Worm (Caenorhabditis elegans) whole organism, L4 larva: ENCODE measurements around the gene ugtp-1.

Source experiments
- D1046.2 ChIP-seq: fragments of 200-800 bp; sonication (Bioruptor generic); IDR thresholded peaks from 2 replicates; pipeline ENCODE4 v1.3.6; 2022; ENCODE audit warnings: missing genetic modification characterization, missing compliant biosample characterization
- F10B5.3 ChIP-seq: sonication (generic microtip); optimal IDR thresholded peaks from 2 replicates; lab custom pipeline; 2016; ENCODE audit warnings: mild to moderate bottlenecking, missing genetic modification characterization, missing compliant biosample characterization
- F44E2.7 ChIP-seq: fragments of 200-800 bp; sonication (Bioruptor generic); IDR thresholded peaks from 2 replicates; pipeline ENCODE4 v2.1.2; 2022; ENCODE audit warnings: missing genetic modification characterization, missing compliant biosample characterization
- T26A8.4 ChIP-seq: fragments of 200-800 bp; sonication (Bioruptor generic); IDR thresholded peaks from 2 replicates; pipeline ENCODE4 v1.3.6; 2022; ENCODE audit warnings: missing genetic modification characterization, missing compliant biosample characterization
- Y5F2A.4 ChIP-seq: fragments of 200-800 bp; sonication (Bioruptor generic); optimal IDR thresholded peaks from 2 replicates; lab custom pipeline; 2018; ENCODE audit warnings: mild to moderate bottlenecking, missing genetic modification characterization, missing compliant biosample characterization
- Y75B8A.6 ChIP-seq: fragments of 200-800 bp; sonication (Bioruptor generic); IDR thresholded peaks from 2 replicates; pipeline ENCODE4 v1.3.6; 2022; ENCODE audit warnings: missing genetic modification reagents, missing genetic modification characterization, missing compliant biosample characterization
- aly-2 ChIP-seq: sonication (generic microtip); optimal IDR thresholded peaks from 2 replicates; lab custom pipeline; 2018; ENCODE audit warnings: missing biosample characterization, missing genetic modification characterization
- ceh-20 ChIP-seq: fragments of 200-800 bp; sonication (Bioruptor generic); IDR thresholded peaks from 2 replicates; pipeline ENCODE4 v1.3.6; 2022; ENCODE audit warnings: missing genetic modification reagents, missing genetic modification characterization, missing compliant biosample characterization
- ceh-44 ChIP-seq: fragments of 200-800 bp; sonication (Bioruptor generic); IDR thresholded peaks from 2 replicates; pipeline ENCODE4 v1.3.6; 2022; ENCODE audit warnings: missing genetic modification reagents, missing genetic modification characterization, missing compliant biosample characterization
- ceh-62 ChIP-seq: sonication (generic microtip); optimal IDR thresholded peaks from 2 replicates; lab custom pipeline; 2017; ENCODE audit warnings: missing biosample characterization, missing genetic modification characterization
- ces-1 ChIP-seq: fragments of 150-350 bp; sonication (generic microtip); optimal IDR thresholded peaks from 4 replicates; lab custom pipeline; 2014; ENCODE audit warnings: missing biosample characterization, missing genetic modification reagents, missing genetic modification characterization
- daf-12 ChIP-seq: fragments of 150-350 bp; optimal IDR thresholded peaks from 2 replicates; lab custom pipeline; 2014; ENCODE audit warnings: missing biosample characterization, missing genetic modification reagents, missing genetic modification characterization
- daf-16 ChIP-seq, 3 experiments: sonication (generic microtip); optimal IDR thresholded peaks; 2 replicates each; lab custom pipeline; 2016 to 2017; ENCODE audit warnings: missing genetic modification characterization in 3 of 3, missing genetic modification reagents in 3 of 3, mild to moderate bottlenecking in 2 of 3, missing compliant biosample characterization in 2 of 3, missing biosample characterization in 1 of 3, moderate library complexity in 1 of 3
- dpl-1 ChIP-seq: fragments of 150-350 bp; optimal IDR thresholded peaks from 2 replicates; lab custom pipeline; 2014; ENCODE audit warnings: missing biosample characterization, missing genetic modification reagents, missing genetic modification characterization
- dve-1 ChIP-seq: sonication (generic microtip); optimal IDR thresholded peaks from 2 replicates; lab custom pipeline; 2017; ENCODE audit warnings: antibody characterized with exemption, mild to moderate bottlenecking, missing genetic modification characterization, missing compliant biosample characterization; ENCODE audit not compliant: insufficient read depth
- egl-43 ChIP-seq: fragments of 200-800 bp; sonication (Bioruptor generic); IDR thresholded peaks from 2 replicates; pipeline ENCODE4 v1.3.6; 2022; ENCODE audit warnings: missing genetic modification reagents, missing genetic modification characterization, missing compliant biosample characterization
- hlh-11 ChIP-seq: fragments of 200-800 bp; sonication (Bioruptor generic); optimal IDR thresholded peaks from 2 replicates; lab custom pipeline; 2018; ENCODE audit warnings: mild to moderate bottlenecking, missing genetic modification characterization, missing compliant biosample characterization
- hlh-30 ChIP-seq: sonication (generic microtip); optimal IDR thresholded peaks from 2 replicates; lab custom pipeline; 2017; ENCODE audit warnings: antibody characterized with exemption, mild to moderate bottlenecking, missing genetic modification characterization, missing compliant biosample characterization; ENCODE audit not compliant: insufficient read depth
- hmg-1.1 ChIP-seq: fragments of 200-800 bp; sonication (Bioruptor generic); IDR thresholded peaks from 2 replicates; pipeline ENCODE4 v1.3.6; 2022; ENCODE audit warnings: missing genetic modification reagents, missing genetic modification characterization, missing compliant biosample characterization
- lim-7 ChIP-seq: fragments of 200-800 bp; sonication (Bioruptor generic); IDR thresholded peaks from 2 replicates; pipeline ENCODE4 v1.3.6; 2022; ENCODE audit warnings: missing genetic modification characterization, missing compliant biosample characterization
- lin-1 ChIP-seq: fragments of 200-800 bp; sonication (Bioruptor generic); IDR thresholded peaks from 2 replicates; pipeline ENCODE4 v1.3.6; 2022; ENCODE audit warnings: missing genetic modification reagents, missing genetic modification characterization, missing compliant biosample characterization
- lin-29 ChIP-seq: fragments of 200-800 bp; sonication (Bioruptor generic); IDR thresholded peaks from 2 replicates; pipeline ENCODE4 v1.3.6; 2022; ENCODE audit warnings: missing genetic modification reagents, missing genetic modification characterization, missing compliant biosample characterization
- lin-39 ChIP-seq: fragments of 150-350 bp; optimal IDR thresholded peaks from 2 replicates; lab custom pipeline; 2014; ENCODE audit warnings: missing biosample characterization, missing genetic modification reagents, missing genetic modification characterization
- madf-5 ChIP-seq, 2 experiments: fragments of 200-800 bp; sonication (Bioruptor generic); IDR thresholded peaks; 2 replicates each; pipeline ENCODE4 v1.3.6; 2022; ENCODE audit warnings: missing compliant biosample characterization in 2 of 2, missing genetic modification characterization in 2 of 2
- madf-9 ChIP-seq: fragments of 200-800 bp; sonication (Bioruptor generic); conservative IDR thresholded peaks from 2 replicates; pipeline ENCODE4 v1.3.6; 2022; ENCODE audit warnings: missing genetic modification reagents, missing genetic modification characterization, missing compliant biosample characterization
- mdl-1 ChIP-seq, 2 experiments: fragments of 150-350 bp in 1 of 2; sonication (generic microtip) in 1 of 2; optimal IDR thresholded peaks; 2 replicates each; lab custom pipeline; 2014 to 2017; ENCODE audit warnings: missing biosample characterization in 2 of 2, missing genetic modification characterization in 2 of 2
- mep-1 ChIP-seq: fragments of 150-350 bp; sonication (generic microtip); optimal IDR thresholded peaks from 3 replicates; lab custom pipeline; 2014; ENCODE audit warnings: missing biosample characterization, missing genetic modification characterization
- mes-2 ChIP-seq: sonication (generic microtip); optimal IDR thresholded peaks from 2 replicates; lab custom pipeline; 2016; ENCODE audit warnings: missing genotype, mild to moderate bottlenecking, missing genetic modification characterization, missing compliant biosample characterization; ENCODE audit not compliant: poor library complexity, severe bottlenecking
- mxl-2 ChIP-seq: fragments of 200-800 bp; sonication (Bioruptor generic); conservative IDR thresholded peaks from 2 replicates; pipeline ENCODE4 v1.3.6; 2022; ENCODE audit warnings: missing genetic modification reagents, missing genetic modification characterization, missing compliant biosample characterization
- mxl-3 ChIP-seq: fragments of 200-800 bp; sonication (Bioruptor generic); optimal IDR thresholded peaks from 2 replicates; lab custom pipeline; 2018; ENCODE audit warnings: mild to moderate bottlenecking, missing genetic modification characterization, missing compliant biosample characterization
- nhr-10 ChIP-seq: fragments of 150-350 bp; optimal IDR thresholded peaks from 2 replicates; lab custom pipeline; 2014; ENCODE audit warnings: missing biosample characterization, missing genetic modification characterization
- nhr-111 ChIP-seq: fragments of 200-800 bp; sonication (Bioruptor generic); optimal IDR thresholded peaks from 2 replicates; lab custom pipeline; 2018; ENCODE audit warnings: mild to moderate bottlenecking, missing genetic modification characterization, missing compliant biosample characterization
- nhr-42 ChIP-seq: fragments of 200-800 bp; sonication (Bioruptor generic); IDR thresholded peaks from 2 replicates; pipeline ENCODE4 v1.3.6; 2022; ENCODE audit warnings: missing genetic modification characterization, missing compliant biosample characterization
- nhr-48 ChIP-seq: sonication (generic microtip); optimal IDR thresholded peaks from 2 replicates; lab custom pipeline; 2016; ENCODE audit warnings: mild to moderate bottlenecking, missing genetic modification characterization, missing compliant biosample characterization
- nhr-76 ChIP-seq: fragments of 150-350 bp; optimal IDR thresholded peaks from 2 replicates; lab custom pipeline; 2014; ENCODE audit warnings: missing biosample characterization, missing genetic modification characterization
- php-3 ChIP-seq: fragments of 200-800 bp; sonication (Bioruptor generic); IDR thresholded peaks from 2 replicates; pipeline ENCODE4 v1.3.6; 2022; ENCODE audit warnings: missing genetic modification reagents, missing genetic modification characterization, missing compliant biosample characterization
- rbr-2 ChIP-seq: sonication (generic microtip); optimal IDR thresholded peaks from 2 replicates; lab custom pipeline; 2016; ENCODE audit warnings: missing genotype, missing genetic modification characterization, missing compliant biosample characterization
- saeg-2 ChIP-seq: fragments of 200-800 bp; sonication (Bioruptor generic); IDR thresholded peaks from 2 replicates; pipeline ENCODE4 v1.3.6; 2022; ENCODE audit warnings: missing genetic modification reagents, missing genetic modification characterization, missing compliant biosample characterization
- snpc-4 ChIP-seq: fragments of 150-350 bp; optimal IDR thresholded peaks from 2 replicates; lab custom pipeline; 2014; ENCODE audit warnings: missing biosample characterization, missing genetic modification characterization
- spr-1 ChIP-seq: sonication (generic microtip); optimal IDR thresholded peaks from 2 replicates; lab custom pipeline; 2016; ENCODE audit warnings: mild to moderate bottlenecking, missing genetic modification characterization, missing compliant biosample characterization
- tra-1 ChIP-seq: fragments of 200-800 bp; sonication (Bioruptor generic); IDR thresholded peaks from 2 replicates; pipeline ENCODE4 v1.3.6; 2022; ENCODE audit warnings: missing genetic modification reagents, missing genetic modification characterization, missing compliant biosample characterization
- unc-130 ChIP-seq: sonication (generic microtip); optimal IDR thresholded peaks from 2 replicates; lab custom pipeline; 2016; ENCODE audit warnings: missing genetic modification reagents, missing genetic modification characterization, missing compliant biosample characterization
- unc-62 ChIP-seq, 3 experiments: fragments of 150-350 bp in 1 of 3; sonication (generic microtip); optimal IDR thresholded peaks in 2 of 3; peaks in 1 of 3; 1 replicate in 1 of 3; 2 replicates in 2 of 3; lab custom pipeline; 2014 to 2017; ENCODE audit warnings: missing biosample characterization in 3 of 3, missing genetic modification characterization in 3 of 3, missing genetic modification reagents in 3 of 3, missing genotype in 1 of 3
- zag-1 ChIP-seq: fragments of 150-350 bp; optimal IDR thresholded peaks from 2 replicates; lab custom pipeline; 2014; ENCODE audit warnings: missing biosample characterization, missing genetic modification characterization
- zip-2 ChIP-seq: fragments of 150-350 bp; optimal IDR thresholded peaks from 2 replicates; lab custom pipeline; 2014; ENCODE audit warnings: missing biosample characterization, missing genetic modification characterization
- ztf-11 ChIP-seq: fragments of 150-350 bp; optimal IDR thresholded peaks from 2 replicates; lab custom pipeline; 2014; ENCODE audit warnings: missing biosample characterization, missing genetic modification characterization
- ztf-7 ChIP-seq: fragments of 150-350 bp; optimal IDR thresholded peaks from 2 replicates; lab custom pipeline; 2014; ENCODE audit warnings: missing biosample characterization, missing genetic modification characterization

Gene ugtp-1

DNA sequence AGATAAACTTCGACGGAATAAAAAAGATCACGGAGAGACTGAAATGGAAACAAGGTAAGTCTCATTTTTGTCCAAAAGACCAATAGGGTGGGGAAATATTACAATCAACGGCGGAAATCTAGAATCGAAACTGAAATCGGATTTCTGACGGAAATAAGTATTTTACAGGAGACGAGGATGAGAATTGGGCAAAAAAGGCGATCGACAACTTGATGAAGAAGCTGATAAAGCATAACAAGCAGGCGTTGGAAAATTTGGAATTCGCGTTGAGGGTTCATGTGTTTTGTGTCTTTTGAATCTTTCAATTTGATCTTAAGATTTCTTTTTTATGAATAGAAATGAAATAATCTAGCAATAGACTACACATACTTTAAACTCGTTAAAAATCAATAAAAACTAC is at the start of gene ugtp-1:
ugtp-1 (minus strand) TSS at position 101 of the 400 bp plus-strand sequence.
- TF ChIP-seq dpl-1 (GFP tag; lab: Kevin White, UChicago) (no peak), D1046.2 (GFP tag; lab: Robert Waterston, UW) (no peak), lim-7 (GFP tag; lab: Robert Waterston, UW) (no peak), nhr-10 (tag; lab: Kevin White, UChicago) (no peak), ztf-11 (no peak), hlh-11 (tag; lab: Kevin White, UChicago) (no peak), mxl-2 (GFP tag; lab: Robert Waterston, UW) (no peak), nhr-111 (no peak), lin-1 (GFP tag; lab: Robert Waterston, UW) (no peak), saeg-2 (GFP tag; lab: Robert Waterston, UW) (no peak)

DNA sequence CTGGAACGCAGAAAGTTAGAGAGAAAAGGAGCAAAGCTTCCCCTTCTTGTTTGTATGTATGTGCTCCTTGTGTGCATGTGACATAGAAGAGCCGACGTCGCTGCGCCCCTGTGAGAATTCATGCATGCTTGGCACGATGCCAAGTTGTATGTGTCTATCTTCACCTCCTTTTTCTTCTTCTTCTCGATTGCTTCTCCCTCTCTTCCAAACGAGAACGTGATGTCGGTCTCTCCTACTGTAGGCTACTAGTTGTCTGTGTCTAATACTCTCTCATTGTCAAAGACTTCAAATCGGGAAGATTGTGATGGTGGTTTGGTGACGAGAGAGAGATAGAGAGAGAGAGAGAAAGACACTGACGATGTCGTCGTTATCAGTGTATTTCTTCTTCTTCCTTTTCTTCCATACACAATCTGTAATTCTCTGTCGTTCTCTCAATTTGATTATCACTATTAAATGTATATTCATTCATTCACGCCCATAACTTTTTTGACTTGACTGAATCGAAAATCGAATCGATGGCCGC is 46.8 kb upstream of the ugtp-1 start:
- TF ChIP-seq lin-29 (no peak; the same call in 1 of the 2 replicates), dve-1 (tag; lab: Kevin White, UChicago) (peak; percentile 97), Y5F2A.4 (GFP tag; lab: Kevin White, UChicago) (no peak), egl-43 (GFP tag; lab: Robert Waterston, UW) (0 out of 2 replicates have a peak, but pooled peaks have one; percentile 66), snpc-4 (tag; lab: Kevin White, UChicago) (no peak), T26A8.4 (peak; percentile 73), ces-1 (no peak), lin-1 (GFP tag; lab: Robert Waterston, UW) (peak; percentile 70), F10B5.3 (tag; lab: Kevin White, UChicago) (peak; percentile 23), nhr-76 (tag; lab: Kevin White, UChicago) (no peak), unc-130 (GFP tag; lab: Kevin White, UChicago) (no peak), nhr-48 (peak; percentile 93), daf-16 (GFP tag; optimal IDR thresholded peaks at IDR 0.05; lab: Kevin White, UChicago) (peak in 1 of 2 experiments; percentile 12), daf-16 (tag; optimal IDR thresholded peaks at IDR 0.05; lab: Kevin White, UChicago) (peak; percentile 79), zip-2 (tag; lab: Kevin White, UChicago) (no peak), F44E2.7 (GFP tag; lab: Robert Waterston, UW) (no peak), mxl-2 (GFP tag; lab: Robert Waterston, UW) (no peak), ceh-20 (GFP tag; lab: Robert Waterston, UW) (peak; percentile 69; the same call in 1 of the 2 replicates), ceh-62 (tag; lab: Kevin White, UChicago) (no peak), hmg-1.1 (GFP tag; lab: Robert Waterston, UW) (peak; percentile 80), aly-2 (tag; lab: Kevin White, UChicago) (no peak), hlh-11 (tag; lab: Kevin White, UChicago) (peak; percentile 99), tra-1 (peak; percentile 68), lin-39 (tag; lab: Kevin White, UChicago) (no peak), ceh-44 (0 out of 2 replicates have a peak, but pooled peaks have one; percentile 20), spr-1 (tag; lab: Kevin White, UChicago) (peak; percentile 64), madf-5 (GFP tag; IDR thresholded peaks at IDR 0.05; lab: Robert Waterston, UW) (0 out of 4 replicates have a peak, but pooled peaks have one; percentile 50), php-3 (GFP tag; lab: Robert Waterston, UW) (peak; percentile 73), mes-2 (tag; lab: Kevin White, UChicago) (peak; percentile 56), nhr-10 (tag; lab: Kevin White, UChicago) (peak; percentile 81), nhr-42 (GFP tag; lab: Robert Waterston, UW) (no peak), daf-12 (tag; lab: Kevin White, UChicago) (no peak), hlh-30 (tag; lab: Kevin White, UChicago) (peak; percentile 96), rbr-2 (tag; lab: Kevin White, UChicago) (peak; percentile 92), Y75B8A.6 (GFP tag; lab: Robert Waterston, UW) (no peak), mxl-3 (peak; percentile 93), mdl-1 (tag; optimal IDR thresholded peaks at IDR 0.05; lab: Kevin White, UChicago) (peak; percentile 77 to 97), zag-1 (tag; lab: Kevin White, UChicago) (no peak), ztf-7 (tag; lab: Kevin White, UChicago) (peak; percentile 35), mep-1 (peak; percentile 92), madf-9 (GFP tag; lab: Robert Waterston, UW) (0 out of 2 replicates have a peak, but pooled peaks have one; percentile 27), unc-62 (GFP tag; optimal IDR thresholded peaks at IDR 0.05 in 1 of 2; lab: Kevin White, UChicago) (peak in 1 of 2 experiments; percentile 93), unc-62 (tag; optimal IDR thresholded peaks at IDR 0.05; lab: Kevin White, UChicago) (no peak)
